Fruit fly (Drosophila melanogaster): Measurements from ENCODE around the gene fid.
A peak's percentile ranks its signal among the peaks of the same experiment; 100 is the strongest.

The fid gene

dm6 chr3R:25982734-25983133, 12.9 kb downstream of the fid start, which contains the start of gene Nf1:
TSS of gene Nf1 (plus strand) at chr3R:25983013.
- TF ChIP-seq danr (GFP tag; IDR thresholded peaks at IDR 0.05) (no peak), CG13894 (tag; optimal IDR thresholded peaks at IDR 0.05) (no peak), CG17186 (GFP tag; optimal IDR thresholded peaks at IDR 0.05) (no peak), trem (tag; optimal IDR thresholded peaks at IDR 0.05) (peak; percentile 78), Pdp1 (GFP tag; optimal IDR thresholded peaks at IDR 0.05) (no peak), hkb (optimal IDR thresholded peaks at IDR 0.05) (no peak), hkb (GFP tag; IDR thresholded peaks at IDR 0.05) (no peak), Aef1 (GFP tag; IDR thresholded peaks at IDR 0.05) (no peak), Mes4 (GFP tag; optimal IDR thresholded peaks at IDR 0.05) (no peak), CG11085 (GFP tag; IDR thresholded peaks at IDR 0.05) (no peak), CG13123 (GFP tag; optimal IDR thresholded peaks at IDR 0.05) (no peak), CG14014 (GFP tag; IDR thresholded peaks at IDR 0.05) (no peak), run (tag; optimal IDR thresholded peaks at IDR 0.05) (no peak), CG10321 (GFP tag; IDR thresholded peaks at IDR 0.05) (no peak), Hand (GFP tag; optimal IDR thresholded peaks at IDR 0.05) (no peak), Six4 (GFP tag; optimal IDR thresholded peaks at IDR 0.05) (no peak), pum (GFP tag; optimal IDR thresholded peaks at IDR 0.05) (no peak), Doc2 (GFP tag; IDR thresholded peaks at IDR 0.05) (no peak), Max (GFP tag; optimal IDR thresholded peaks at IDR 0.05) (no peak), CG6689 (GFP tag; IDR thresholded peaks at IDR 0.05) (no peak), wor (GFP tag; IDR thresholded peaks at IDR 0.05) (no peak), lmd (GFP tag; IDR thresholded peaks at IDR 0.05) (no peak), eyg (GFP tag; optimal IDR thresholded peaks at IDR 0.05) (no peak), org-1 (GFP tag; optimal IDR thresholded peaks at IDR 0.05) (no peak), CG32767 (GFP tag; IDR thresholded peaks at IDR 0.05) (no peak), Xrp1 (GFP tag; IDR thresholded peaks at IDR 0.05) (no peak), CG3838 (GFP tag; optimal IDR thresholded peaks at IDR 0.05) (no peak), CG4820 (GFP tag; optimal IDR thresholded peaks at IDR 0.05) (no peak), shn (GFP tag; optimal IDR thresholded peaks at IDR 0.05) (no peak), CG14667 (GFP tag; IDR thresholded peaks at IDR 0.05) (no peak), CG4707 (GFP tag; optimal IDR thresholded peaks at IDR 0.05) (no peak), CG12942 (GFP tag; optimal IDR thresholded peaks at IDR 0.05) (no peak), Kr (GFP tag; optimal IDR thresholded peaks at IDR 0.05) (no peak), NC2β (GFP tag; optimal IDR thresholded peaks at IDR 0.05) (no peak), Ptx1 (GFP tag; IDR thresholded peaks at IDR 0.05) (no peak), CG11456 (GFP tag; IDR thresholded peaks at IDR 0.05) (no peak), ab (GFP tag; optimal IDR thresholded peaks at IDR 0.05) (no peak), h (optimal IDR thresholded peaks at IDR 0.05) (no peak), sqz (GFP tag; optimal IDR thresholded peaks at IDR 0.05) (no peak), Usf (GFP tag; optimal IDR thresholded peaks at IDR 0.05) (no peak), Adf1 (GFP tag; IDR thresholded peaks at IDR 0.05) (no peak), CG34376 (GFP tag; optimal IDR thresholded peaks at IDR 0.05) (no peak), slbo (GFP tag; IDR thresholded peaks at IDR 0.05) (no peak; the same call in 1 of the 2 replicates), Oaz (GFP tag; IDR thresholded peaks at IDR 0.05) (no peak), vvl (GFP tag; IDR thresholded peaks at IDR 0.05) (peak; percentile 90), pfk (GFP tag; optimal IDR thresholded peaks at IDR 0.05) (no peak), Ets97D (GFP tag; optimal IDR thresholded peaks at IDR 0.05) (peak; percentile 83), Ssrp (tag; optimal IDR thresholded peaks at IDR 0.05) (no peak), CG34224 (GFP tag; IDR thresholded peaks at IDR 0.05; ENCODE audit: partially characterized antibody) (peak; percentile 76), Asciz (GFP tag; optimal IDR thresholded peaks at IDR 0.05) (no peak), BtbVII (GFP tag; optimal IDR thresholded peaks at IDR 0.05) (no peak), Lpt (GFP tag; optimal IDR thresholded peaks at IDR 0.05) (no peak), ATbp (GFP tag; optimal IDR thresholded peaks at IDR 0.05) (no peak), Camta (GFP tag; optimal IDR thresholded peaks at IDR 0.05) (no peak)
